Worm (Caenorhabditis elegans) whole organism, young adult: Measurements from ENCODE around the gene R151.1.

Source experiments
- B0035.1 ChIP-seq: sonication (generic microtip); optimal IDR thresholded peaks from 2 replicates; lab custom pipeline; 2016; ENCODE audit warnings: missing genetic modification characterization, mild to moderate bottlenecking, missing compliant biosample characterization, missing genotype, missing genetic modification reagents
- B0336.3 ChIP-seq: fragments of 200-800 bp; sonication (Bioruptor generic); IDR thresholded peaks from 2 replicates; pipeline ENCODE4 v1.3.6; 2022; ENCODE audit warnings: missing genetic modification characterization, missing compliant biosample characterization
- C06A6.2 ChIP-seq: fragments of 200-800 bp; sonication (Bioruptor generic); conservative IDR thresholded peaks from 2 replicates; pipeline ENCODE4 v1.3.6; 2022; ENCODE audit warnings: missing genetic modification characterization, missing compliant biosample characterization
- F23B12.7 ChIP-seq: sonication (generic microtip); optimal IDR thresholded peaks from 2 replicates; lab custom pipeline; 2017; ENCODE audit warnings: missing genetic modification characterization, mild to moderate bottlenecking, missing compliant biosample characterization, antibody characterized with exemption, moderate library complexity; ENCODE audit not compliant: insufficient read depth
- F37B4.10 ChIP-seq: fragments of 200-800 bp; sonication (Bioruptor generic); IDR thresholded peaks from 2 replicates; pipeline ENCODE4 v1.3.6; 2022; ENCODE audit warnings: missing genetic modification characterization, missing compliant biosample characterization
- F39B2.1 ChIP-seq: fragments of 200-800 bp; sonication (Bioruptor generic); IDR thresholded peaks from 2 replicates; pipeline ENCODE4 v1.3.6; 2022; ENCODE audit warnings: missing genetic modification reagents, missing genetic modification characterization, missing compliant biosample characterization
- F49E8.2 ChIP-seq: sonication (generic microtip); optimal IDR thresholded peaks from 3 replicates; lab custom pipeline; 2017; ENCODE audit warnings: missing genetic modification characterization, mild to moderate bottlenecking, missing compliant biosample characterization, antibody characterized with exemption, moderate library complexity; ENCODE audit not compliant: insufficient read depth
- F57A8.1 ChIP-seq: fragments of 200-800 bp; sonication (Bioruptor generic); optimal IDR thresholded peaks from 2 replicates; lab custom pipeline; 2018; ENCODE audit warnings: mild to moderate bottlenecking, missing genetic modification characterization, moderate library complexity, missing compliant biosample characterization
- F57C9.4 ChIP-seq: sonication (generic microtip); optimal IDR thresholded peaks from 2 replicates; lab custom pipeline; 2017; ENCODE audit warnings: mild to moderate bottlenecking, missing genetic modification characterization, missing compliant biosample characterization
- Y79H2A.3 ChIP-seq: fragments of 200-800 bp; sonication (Bioruptor generic); conservative IDR thresholded peaks from 2 replicates; pipeline ENCODE4 v1.3.6; 2022; ENCODE audit warnings: missing genetic modification reagents, missing genetic modification characterization, missing compliant biosample characterization
- ama-1 ChIP-seq, 3 experiments: fragments of 150-350 bp in 1 of 3; sonication (generic microtip) in 2 of 3; optimal IDR thresholded peaks; 2 replicates each; lab custom pipeline; 2014 to 2018; ENCODE audit warnings: missing biosample characterization in 2 of 3, missing genetic modification characterization in 2 of 3, missing genetic modification reagents in 2 of 3
- aptf-2 ChIP-seq: fragments of 200-800 bp; sonication (Bioruptor generic); conservative IDR thresholded peaks from 2 replicates; pipeline ENCODE4 v1.3.6; 2022; ENCODE audit warnings: missing genetic modification reagents, missing genetic modification characterization, missing compliant biosample characterization
- attf-5 ChIP-seq: fragments of 200-800 bp; sonication (Bioruptor generic); optimal IDR thresholded peaks from 2 replicates; lab custom pipeline; 2018; ENCODE audit warnings: mild to moderate bottlenecking, missing genetic modification characterization, missing compliant biosample characterization
- bed-2 ChIP-seq: fragments of 200-800 bp; sonication (Bioruptor generic); IDR thresholded peaks from 2 replicates; pipeline ENCODE4 v1.3.6; 2022; ENCODE audit warnings: missing genetic modification reagents, missing genetic modification characterization, missing compliant biosample characterization
- cebp-1 ChIP-seq, 2 experiments: fragments of 200-800 bp in 1 of 2; sonication (Bioruptor generic) in 1 of 2; sonication (generic microtip) in 1 of 2; IDR thresholded peaks in 1 of 2; optimal IDR thresholded peaks in 1 of 2; 2 replicates each; pipeline versions ENCODE4 v1.3.6 to Lab custom; 2017 to 2022; ENCODE audit warnings: missing compliant biosample characterization in 2 of 2, missing genetic modification characterization in 2 of 2, mild to moderate bottlenecking in 1 of 2, missing genetic modification reagents in 1 of 2, moderate library complexity in 1 of 2
- ceh-100 ChIP-seq: fragments of 200-800 bp; sonication (Bioruptor generic); IDR thresholded peaks from 2 replicates; pipeline ENCODE4 v1.3.6; 2022; ENCODE audit warnings: missing genetic modification reagents, missing genetic modification characterization, missing compliant biosample characterization
- dpl-1 ChIP-seq: fragments of 150-350 bp; optimal IDR thresholded peaks from 2 replicates; lab custom pipeline; 2014; ENCODE audit warnings: missing biosample characterization, missing genetic modification reagents, missing genetic modification characterization
- efl-1 ChIP-seq: fragments of 150-350 bp; optimal IDR thresholded peaks from 2 replicates; lab custom pipeline; 2014; ENCODE audit warnings: missing biosample characterization, missing genetic modification reagents, missing genetic modification characterization
- hmg-1.2 ChIP-seq: fragments of 200-800 bp; sonication (Bioruptor generic); IDR thresholded peaks from 2 replicates; pipeline ENCODE4 v1.3.6; 2022; ENCODE audit warnings: missing genetic modification reagents, missing genetic modification characterization, missing compliant biosample characterization
- hmg-20 ChIP-seq: fragments of 200-800 bp; sonication (Bioruptor generic); IDR thresholded peaks from 2 replicates; pipeline ENCODE4 v1.3.6; 2022; ENCODE audit warnings: missing genetic modification reagents, missing genetic modification characterization, missing compliant biosample characterization
- lin-35 ChIP-seq, 3 experiments: fragments of 150-350 bp in 2 of 3; sonication (generic microtip) in 1 of 3; optimal IDR thresholded peaks; 2 replicates each; lab custom pipeline; 2014 to 2018; ENCODE audit warnings: missing biosample characterization in 3 of 3, missing genetic modification characterization in 3 of 3, missing genetic modification reagents in 3 of 3
- lin-54 ChIP-seq: fragments of 200-800 bp; sonication (Bioruptor generic); optimal IDR thresholded peaks from 2 replicates; lab custom pipeline; 2018; ENCODE audit warnings: mild to moderate bottlenecking, missing genetic modification characterization, missing compliant biosample characterization
- lsl-1 ChIP-seq: fragments of 200-800 bp; sonication (Bioruptor generic); optimal IDR thresholded peaks from 2 replicates; lab custom pipeline; 2018; ENCODE audit warnings: mild to moderate bottlenecking, missing genetic modification characterization, moderate library complexity, missing compliant biosample characterization
- lsy-27 ChIP-seq: sonication (generic microtip); optimal IDR thresholded peaks from 2 replicates; lab custom pipeline; 2017; ENCODE audit warnings: missing genetic modification characterization, mild to moderate bottlenecking, missing compliant biosample characterization, antibody characterized with exemption, missing genotype, borderline replicate concordance; ENCODE audit not compliant: insufficient read depth
- madf-10 ChIP-seq: sonication (generic microtip); optimal IDR thresholded peaks from 2 replicates; lab custom pipeline; 2016; ENCODE audit warnings: mild to moderate bottlenecking, missing genetic modification characterization, missing compliant biosample characterization
- madf-3 ChIP-seq: fragments of 200-800 bp; sonication (Bioruptor generic); IDR thresholded peaks from 2 replicates; pipeline ENCODE4 v1.3.6; 2022; ENCODE audit warnings: missing genetic modification reagents, missing genetic modification characterization, missing compliant biosample characterization
- mcd-1 ChIP-seq: fragments of 200-800 bp; sonication (Bioruptor generic); IDR thresholded peaks from 2 replicates; pipeline ENCODE4 v1.3.6; 2022; ENCODE audit warnings: missing genetic modification reagents, missing genetic modification characterization, missing compliant biosample characterization
- nfya-2 ChIP-seq: fragments of 200-800 bp; sonication (Bioruptor generic); IDR thresholded peaks from 2 replicates; pipeline ENCODE4 v1.3.6; 2022; ENCODE audit warnings: missing genetic modification reagents, missing genetic modification characterization, missing compliant biosample characterization
- nfyb-1 ChIP-seq: fragments of 200-800 bp; sonication (Bioruptor generic); IDR thresholded peaks from 2 replicates; pipeline ENCODE4 v1.3.6; 2022; ENCODE audit warnings: missing genetic modification reagents, missing genetic modification characterization, missing compliant biosample characterization
- nhr-27 ChIP-seq: fragments of 200-800 bp; sonication (Bioruptor generic); optimal IDR thresholded peaks from 2 replicates; lab custom pipeline; 2018; ENCODE audit warnings: mild to moderate bottlenecking, missing genetic modification characterization, moderate library complexity, missing compliant biosample characterization
- nhr-80 ChIP-seq: sonication (generic microtip); optimal IDR thresholded peaks from 2 replicates; lab custom pipeline; 2016; ENCODE audit warnings: missing genetic modification characterization, missing compliant biosample characterization
- nhr-90 ChIP-seq: sonication (generic microtip); optimal IDR thresholded peaks from 2 replicates; lab custom pipeline; 2016; ENCODE audit warnings: missing genotype, mild to moderate bottlenecking, missing genetic modification characterization, missing compliant biosample characterization
- pbrm-1 ChIP-seq: fragments of 200-800 bp; sonication (Bioruptor generic); IDR thresholded peaks from 2 replicates; pipeline ENCODE4 v1.3.6; 2022; ENCODE audit warnings: missing genetic modification reagents, missing genetic modification characterization, missing compliant biosample characterization
- rec-8 ChIP-seq, 2 experiments: sonication (generic microtip); optimal IDR thresholded peaks; 2 replicates each; lab custom pipeline; 2016; ENCODE audit warnings: mild to moderate bottlenecking in 2 of 2, missing genetic modification characterization in 2 of 2, missing genetic modification reagents in 2 of 2, missing genotype in 2 of 2, missing biosample characterization in 1 of 2, missing compliant biosample characterization in 1 of 2, moderate library complexity in 1 of 2
- repo-1 ChIP-seq: sonication (generic microtip); optimal IDR thresholded peaks from 2 replicates; lab custom pipeline; 2017; ENCODE audit warnings: mild to moderate bottlenecking, missing genetic modification characterization, missing compliant biosample characterization
- snpc-1.1 ChIP-seq: sonication (generic microtip); optimal IDR thresholded peaks from 2 replicates; lab custom pipeline; 2017; ENCODE audit warnings: missing genetic modification characterization, mild to moderate bottlenecking, missing compliant biosample characterization, antibody characterized with exemption, moderate library complexity, missing genotype, missing genetic modification reagents; ENCODE audit not compliant: insufficient read depth
- snpc-4 ChIP-seq, 5 experiments: fragments of 150-350 bp in 1 of 5; sonication (generic microtip) in 4 of 5; optimal IDR thresholded peaks; 2 replicates each; lab custom pipeline; 2014 to 2018; ENCODE audit warnings: missing genetic modification characterization in 5 of 5, missing biosample characterization in 3 of 5, antibody characterized with exemption in 2 of 5, mild to moderate bottlenecking in 2 of 5, missing compliant biosample characterization in 2 of 5, missing genotype in 2 of 5, moderate library complexity in 2 of 5, missing genetic modification reagents in 1 of 5
- tbp1 ChIP-seq: fragments of 200-800 bp; sonication (Bioruptor generic); optimal IDR thresholded peaks from 2 replicates; lab custom pipeline; 2018; ENCODE audit warnings: mild to moderate bottlenecking, missing genetic modification characterization, missing compliant biosample characterization
- tbx-9 ChIP-seq: sonication (generic microtip); optimal IDR thresholded peaks from 2 replicates; lab custom pipeline; 2016; ENCODE audit warnings: borderline replicate concordance, missing genetic modification characterization, inconsistent platforms, missing compliant biosample characterization
- tlf-1 ChIP-seq: fragments of 200-800 bp; sonication (Bioruptor generic); optimal IDR thresholded peaks from 2 replicates; lab custom pipeline; 2018; ENCODE audit warnings: mild to moderate bottlenecking, missing genetic modification characterization, missing compliant biosample characterization
- ztf-18 ChIP-seq: sonication (generic microtip); optimal IDR thresholded peaks from 2 replicates; lab custom pipeline; 2016; ENCODE audit warnings: missing genotype, mild to moderate bottlenecking, missing genetic modification characterization, missing compliant biosample characterization
- ztf-26 ChIP-seq: sonication (generic microtip); optimal IDR thresholded peaks from 2 replicates; lab custom pipeline; 2017; ENCODE audit warnings: missing genetic modification characterization, missing compliant biosample characterization
- ztf-3 ChIP-seq: fragments of 200-800 bp; sonication (Bioruptor generic); optimal IDR thresholded peaks from 2 replicates; lab custom pipeline; 2018; ENCODE audit warnings: mild to moderate bottlenecking, missing genetic modification characterization, missing compliant biosample characterization
- ztf-6 ChIP-seq: fragments of 200-800 bp; sonication (Bioruptor generic); IDR thresholded peaks from 2 replicates; pipeline ENCODE4 v1.3.6; 2022; ENCODE audit warnings: missing genetic modification reagents, missing genetic modification characterization, missing compliant biosample characterization

The R151.1 gene

DNA sequence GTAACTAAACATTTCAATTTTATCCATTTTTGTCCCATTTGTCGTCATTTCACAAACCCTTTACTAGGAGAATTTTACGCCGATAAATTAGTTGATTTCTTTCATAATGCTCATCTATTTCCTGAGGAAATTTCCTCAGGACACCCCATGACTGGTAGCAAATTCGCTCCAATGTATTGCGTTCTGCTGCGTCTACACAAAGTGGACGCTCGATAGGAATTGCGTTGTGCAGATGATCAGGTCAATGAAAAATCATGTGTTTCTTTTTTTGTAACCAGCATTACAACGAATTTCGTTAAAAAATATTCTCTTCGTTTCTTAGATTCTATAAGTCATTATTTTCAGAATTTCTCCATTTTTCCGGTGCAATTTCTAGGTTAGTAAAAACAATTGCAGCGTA lies 34.5 kb upstream of the R151.1 start, which contains the start of gene epg-4 (continued):
- no peak for TF ChIP-seq hmg-20 (GFP tag; lab: Robert Waterston, UW)
- TF ChIP-seq ztf-6, result no peak
- peak; percentile 53 for TF ChIP-seq nhr-80
- no peak for TF ChIP-seq F37B4.10 (GFP tag; lab: Robert Waterston, UW)
- TF ChIP-seq F57A8.1 (GFP tag; lab: Kevin White, UChicago), result no peak

DNA sequence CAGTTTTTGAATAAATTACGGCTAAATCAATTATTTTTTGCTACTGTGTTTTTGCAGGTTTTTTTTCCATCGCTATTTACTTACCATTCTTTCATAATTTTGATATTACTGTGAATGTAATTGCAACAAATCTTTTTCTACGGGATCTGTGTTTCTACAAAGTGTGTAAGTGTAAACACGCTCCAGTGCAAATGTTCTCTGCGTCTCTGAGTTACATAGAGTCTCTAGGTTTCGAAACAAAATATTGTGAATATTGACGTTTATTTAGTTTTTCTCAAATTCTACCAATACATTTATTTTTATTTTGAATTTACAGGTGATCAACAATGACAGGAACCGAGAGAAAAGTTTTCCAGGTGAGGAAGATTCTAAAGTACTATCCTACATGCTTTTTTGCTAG lies 32.3 kb upstream of the R151.1 start, which contains the start of gene yju-2:
TSS of gene yju-2 (plus strand) at position 315 of the 400 bp plus-strand sequence.
- TF ChIP-seq nfyb-1 (GFP tag; lab: Robert Waterston, UW) (no peak), lin-35 (GFP tag; optimal IDR thresholded peaks at IDR 0.05; lab: Kevin White, UChicago) (peak in 1 of 3 experiments; percentile 57), mcd-1 (GFP tag; lab: Robert Waterston, UW) (peak; percentile 68), B0336.3 (GFP tag; lab: Robert Waterston, UW) (0 out of 2 replicates have a peak, but pooled peaks have one; percentile 22), nhr-27 (tag; lab: Kevin White, UChicago) (peak; percentile 9), tbp1 (GFP tag; lab: Kevin White, UChicago) (peak; percentile 11), snpc-4 (GFP tag; optimal IDR thresholded peaks at IDR 0.05; lab: Kevin White, UChicago) (peak; percentile 31), snpc-4 (tag; optimal IDR thresholded peaks at IDR 0.05; lab: Kevin White, UChicago) (peak in 2 of 4 experiments; percentile 38 to 41), dpl-1 (no peak), F39B2.1 (no peak), ama-1 (optimal IDR thresholded peaks at IDR 0.05; lab: Kevin White, UChicago) (peak; percentile 16), ama-1 (GFP tag; optimal IDR thresholded peaks at IDR 0.05; lab: Kevin White, UChicago) (peak in 1 of 2 experiments; percentile 38), hmg-1.2 (GFP tag; lab: Robert Waterston, UW) (peak; percentile 81), cebp-1 (GFP tag; IDR thresholded peaks at IDR 0.05; lab: Robert Waterston, UW) (no peak), cebp-1 (tag; optimal IDR thresholded peaks at IDR 0.05; lab: Kevin White, UChicago) (peak; percentile 58), lsl-1 (GFP tag; lab: Kevin White, UChicago) (peak; percentile 7), F23B12.7 (tag; lab: Kevin White, UChicago) (peak; percentile 35), C06A6.2 (GFP tag; lab: Robert Waterston, UW) (no peak), ceh-100 (GFP tag; lab: Robert Waterston, UW) (peak; percentile 88), lin-54 (GFP tag; lab: Kevin White, UChicago) (peak; percentile 16), madf-3 (GFP tag; lab: Robert Waterston, UW) (0 out of 2 replicates have a peak, but pooled peaks have one; percentile 47), attf-5 (GFP tag; lab: Kevin White, UChicago) (peak; percentile 12), nhr-80 (peak; percentile 7), repo-1 (tag; lab: Kevin White, UChicago) (peak; percentile 18), ztf-3 (no peak), aptf-2 (no peak), ztf-18 (tag; lab: Kevin White, UChicago) (peak; percentile 2), F49E8.2 (peak; percentile 48), madf-10 (tag; lab: Kevin White, UChicago) (peak; percentile 3), B0035.1 (tag; lab: Kevin White, UChicago) (no peak), efl-1 (GFP tag; lab: Kevin White, UChicago) (peak; percentile 12)

DNA sequence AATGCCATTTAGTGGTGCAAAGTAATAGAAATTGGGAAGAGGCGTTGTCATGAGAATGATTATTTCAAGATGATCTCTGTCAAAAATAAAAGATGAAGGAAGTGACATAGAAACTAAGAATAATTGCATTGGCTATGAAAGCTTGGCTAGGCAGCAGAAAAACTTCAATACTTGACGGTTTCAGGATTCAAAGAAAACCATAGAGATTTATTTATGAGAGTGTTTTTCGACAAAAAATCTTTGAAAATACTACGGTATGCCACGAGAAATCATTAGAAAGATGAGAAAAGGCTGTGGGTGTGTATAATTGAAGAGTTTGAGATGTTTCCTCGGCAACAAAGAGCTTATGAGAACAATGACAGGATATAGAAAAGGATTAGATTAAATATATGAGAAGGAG lies 30.9 kb upstream of the R151.1 start, which contains the start of gene F37C12.14:
TSS of gene F37C12.14 (minus strand) at position 101 of the 400 bp plus-strand sequence.
- TF ChIP-seq bed-2 (GFP tag; lab: Robert Waterston, UW) (no peak), snpc-1.1 (tag; lab: Kevin White, UChicago) (no peak), pbrm-1 (GFP tag; lab: Robert Waterston, UW) (no peak), lsy-27 (tag; lab: Kevin White, UChicago) (no peak), ztf-26 (tag; lab: Kevin White, UChicago) (no peak), rec-8 (tag; optimal IDR thresholded peaks at IDR 0.05; lab: Kevin White, UChicago) (no peak), tlf-1 (GFP tag; lab: Kevin White, UChicago) (no peak), Y79H2A.3 (GFP tag; lab: Robert Waterston, UW) (no peak), F57C9.4 (no peak), nfya-2 (no peak), nhr-90 (tag; lab: Kevin White, UChicago) (no peak), tbx-9 (tag; lab: Kevin White, UChicago) (no peak), lin-54 (GFP tag; lab: Kevin White, UChicago) (no peak), ztf-6 (no peak), ceh-100 (GFP tag; lab: Robert Waterston, UW) (no peak)
